Worm (Caenorhabditis elegans) whole organism, mixed stage, embryonic: ENCODE measurements around the gene C44H4.6.
A peak's percentile ranks its signal among the peaks of the same experiment; 100 is the strongest.

ENCODE experiments used
- M03D4.4 ChIP-seq: sonication (generic microtip); optimal IDR thresholded peaks from 2 replicates; lab custom pipeline; 2017; ENCODE audit warnings: mild to moderate bottlenecking, missing genetic modification characterization, missing compliant biosample characterization
- blmp-1 ChIP-seq: fragments of 150-350 bp; optimal IDR thresholded peaks from 2 replicates; lab custom pipeline; 2014; ENCODE audit warnings: missing biosample characterization, missing genetic modification characterization
- ceh-39 ChIP-seq: fragments of 150-350 bp; optimal IDR thresholded peaks from 2 replicates; lab custom pipeline; 2014; ENCODE audit warnings: missing biosample characterization, missing genetic modification characterization
- ceh-43 ChIP-seq: fragments of 200-800 bp; sonication (Bioruptor generic); optimal IDR thresholded peaks from 2 replicates; lab custom pipeline; 2018; ENCODE audit warnings: mild to moderate bottlenecking, missing genetic modification characterization, moderate library complexity, missing compliant biosample characterization
- ceh-83 ChIP-seq: fragments of 200-800 bp; sonication (Bioruptor generic); optimal IDR thresholded peaks from 2 replicates; lab custom pipeline; 2018; ENCODE audit warnings: mild to moderate bottlenecking, missing genetic modification characterization, missing compliant biosample characterization
- ces-1 ChIP-seq: fragments of 150-350 bp; optimal IDR thresholded peaks from 2 replicates; lab custom pipeline; 2014; ENCODE audit warnings: missing biosample characterization, missing genetic modification reagents, missing genetic modification characterization
- cnd-1 ChIP-seq: fragments of 200-800 bp; sonication (Bioruptor generic); optimal IDR thresholded peaks from 2 replicates; lab custom pipeline; 2018; ENCODE audit warnings: mild to moderate bottlenecking, missing genetic modification characterization, missing compliant biosample characterization
- drap-1 ChIP-seq: fragments of 200-800 bp; sonication (Bioruptor generic); optimal IDR thresholded peaks from 3 replicates; lab custom pipeline; 2018; ENCODE audit warnings: mild to moderate bottlenecking, missing genetic modification characterization, missing compliant biosample characterization
- elt-1 ChIP-seq: sonication (generic microtip); optimal IDR thresholded peaks from 2 replicates; lab custom pipeline; 2017; ENCODE audit warnings: missing genetic modification characterization, mild to moderate bottlenecking, missing compliant biosample characterization, antibody characterized with exemption, moderate library complexity, borderline replicate concordance; ENCODE audit not compliant: insufficient read depth
- flh-1 ChIP-seq: fragments of 200-800 bp; sonication (Bioruptor generic); optimal IDR thresholded peaks from 2 replicates; lab custom pipeline; 2018; ENCODE audit warnings: mild to moderate bottlenecking, missing genetic modification characterization, moderate library complexity, missing compliant biosample characterization
- ham-2 ChIP-seq: fragments of 200-800 bp; sonication (Bioruptor generic); optimal IDR thresholded peaks from 2 replicates; lab custom pipeline; 2018; ENCODE audit warnings: mild to moderate bottlenecking, missing genetic modification characterization, missing compliant biosample characterization
- hlh-1 ChIP-seq: fragments of 150-350 bp; optimal IDR thresholded peaks from 2 replicates; lab custom pipeline; 2014; ENCODE audit warnings: missing biosample characterization, missing genetic modification reagents, missing genetic modification characterization
- lin-13 ChIP-seq: fragments of 150-350 bp; optimal IDR thresholded peaks from 2 replicates; lab custom pipeline; 2014; ENCODE audit warnings: missing biosample characterization, missing genetic modification characterization
- lin-32 ChIP-seq: fragments of 200-800 bp; sonication (Bioruptor generic); optimal IDR thresholded peaks from 2 replicates; lab custom pipeline; 2018; ENCODE audit warnings: mild to moderate bottlenecking, missing genetic modification characterization, missing compliant biosample characterization
- lsy-2 ChIP-seq: fragments of 150-350 bp; optimal IDR thresholded peaks from 2 replicates; lab custom pipeline; 2014; ENCODE audit warnings: missing biosample characterization, missing genetic modification characterization
- mep-1 ChIP-seq: fragments of 150-350 bp; optimal IDR thresholded peaks from 2 replicates; lab custom pipeline; 2017; ENCODE audit warnings: missing biosample characterization, missing genetic modification reagents, missing genetic modification characterization, inconsistent platforms
- mls-2 ChIP-seq: sonication (generic microtip); optimal IDR thresholded peaks from 2 replicates; lab custom pipeline; 2016; ENCODE audit warnings: mild to moderate bottlenecking, missing genetic modification characterization, moderate library complexity, missing compliant biosample characterization
- nhr-12 ChIP-seq: fragments of 150-350 bp; optimal IDR thresholded peaks from 2 replicates; lab custom pipeline; 2014; ENCODE audit warnings: missing biosample characterization, missing genetic modification characterization
- nhr-2 ChIP-seq: fragments of 150-350 bp; optimal IDR thresholded peaks from 2 replicates; lab custom pipeline; 2014; ENCODE audit warnings: missing biosample characterization, missing genetic modification characterization
- nhr-237 ChIP-seq: fragments of 150-350 bp; optimal IDR thresholded peaks from 2 replicates; lab custom pipeline; 2014; ENCODE audit warnings: missing biosample characterization, missing genetic modification characterization
- nhr-28 ChIP-seq: fragments of 150-350 bp; optimal IDR thresholded peaks from 2 replicates; lab custom pipeline; 2014; ENCODE audit warnings: missing biosample characterization, missing genetic modification characterization
- pha-4 ChIP-seq: fragments of 150-350 bp; optimal IDR thresholded peaks from 2 replicates; lab custom pipeline; 2018; ENCODE audit warnings: missing biosample characterization, missing genetic modification reagents, missing genetic modification characterization
- sem-2 ChIP-seq: fragments of 200-800 bp; sonication (Bioruptor generic); optimal IDR thresholded peaks from 2 replicates; lab custom pipeline; 2018; ENCODE audit warnings: mild to moderate bottlenecking, missing genetic modification characterization, missing compliant biosample characterization
- sptf-1 ChIP-seq: sonication (generic microtip); optimal IDR thresholded peaks from 2 replicates; lab custom pipeline; 2017; ENCODE audit warnings: mild to moderate bottlenecking, missing genetic modification characterization, moderate library complexity, missing compliant biosample characterization
- tbx-8 ChIP-seq: fragments of 200-800 bp; sonication (Bioruptor generic); optimal IDR thresholded peaks from 2 replicates; lab custom pipeline; 2018; ENCODE audit warnings: mild to moderate bottlenecking, missing genetic modification characterization, moderate library complexity, missing compliant biosample characterization
- unc-120 ChIP-seq: sonication (generic microtip); optimal IDR thresholded peaks from 2 replicates; lab custom pipeline; 2017; ENCODE audit warnings: missing genetic modification characterization, missing compliant biosample characterization; ENCODE audit not compliant: poor library complexity, severe bottlenecking
- unc-39 ChIP-seq: fragments of 150-350 bp; optimal IDR thresholded peaks from 2 replicates; lab custom pipeline; 2014; ENCODE audit warnings: missing biosample characterization, missing genetic modification characterization
- unc-62 ChIP-seq: fragments of 150-350 bp; optimal IDR thresholded peaks from 2 replicates; lab custom pipeline; 2014; ENCODE audit warnings: missing biosample characterization, missing genetic modification reagents, missing genetic modification characterization
- zip-8 ChIP-seq: fragments of 150-350 bp; optimal IDR thresholded peaks from 2 replicates; lab custom pipeline; 2014; ENCODE audit warnings: missing biosample characterization, missing genetic modification characterization
- ztf-11 ChIP-seq: fragments of 150-350 bp; optimal IDR thresholded peaks from 2 replicates; lab custom pipeline; 2014; ENCODE audit warnings: missing biosample characterization, missing genetic modification characterization

The C44H4.6 gene

DNA sequence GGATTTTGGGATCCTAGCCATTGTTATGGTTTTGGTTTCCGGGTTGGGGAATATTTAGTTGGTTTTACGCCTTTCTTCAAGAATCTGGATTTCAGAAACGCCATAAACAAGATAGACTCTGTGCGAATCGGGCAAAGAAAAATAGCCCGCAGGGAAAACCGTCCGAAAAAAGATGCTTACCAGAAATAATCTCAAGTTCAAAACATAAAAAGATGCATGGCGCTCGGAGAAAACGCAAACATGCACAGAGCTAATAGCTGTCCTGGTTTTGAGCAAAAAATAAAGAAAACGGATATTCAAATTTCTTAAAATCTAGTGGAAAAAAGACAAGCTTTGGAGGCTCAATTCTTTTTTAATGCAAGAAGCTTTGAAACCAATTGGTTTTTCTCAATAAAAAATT lies at the start of gene C44H4.6:
TSS of gene C44H4.6 (minus strand) at position 101 of the 400 bp plus-strand sequence.
- TF ChIP-seq unc-62 (GFP tag; lab: Kevin White, UChicago) (no peak), lsy-2 (tag; lab: Kevin White, UChicago) (no peak), ceh-39 (tag; lab: Kevin White, UChicago) (no peak), nhr-2 (tag; lab: Kevin White, UChicago) (no peak), M03D4.4 (tag; lab: Kevin White, UChicago) (no peak), sem-2 (no peak), nhr-237 (tag; lab: Kevin White, UChicago) (no peak), nhr-12 (tag; lab: Kevin White, UChicago) (no peak), mep-1 (tag; lab: Kevin White, UChicago) (no peak)

ce11 chrX:14645392-14645791 lies 46.2 kb upstream of the C44H4.6 start, which contains the start of gene F54E4.4:
Gene F54E4.4 (minus strand): TSS chrX:14645492.
- TF ChIP-seq ces-1 (no peak), elt-1 (no peak), blmp-1 (tag; lab: Kevin White, UChicago) (no peak), zip-8 (tag; lab: Kevin White, UChicago) (no peak), flh-1 (GFP tag; lab: Kevin White, UChicago) (no peak), ceh-83 (no peak), pha-4 (tag; lab: Kevin White, UChicago) (no peak), nhr-28 (no peak), tbx-8 (GFP tag; lab: Kevin White, UChicago) (no peak), nhr-2 (tag; lab: Kevin White, UChicago) (no peak), lin-13 (tag; lab: Kevin White, UChicago) (no peak), sem-2 (no peak), ham-2 (no peak), lin-32 (GFP tag; lab: Kevin White, UChicago) (no peak), cnd-1 (tag; lab: Kevin White, UChicago) (no peak), M03D4.4 (tag; lab: Kevin White, UChicago) (no peak)

- TF ChIP-seq ceh-83 (no peak), ces-1 (peak; percentile 69), ceh-39 (tag; lab: Kevin White, UChicago) (no peak), sem-2 (no peak), unc-120 (tag; lab: Kevin White, UChicago) (peak; percentile 39), mep-1 (tag; lab: Kevin White, UChicago) (no peak), mls-2 (tag; lab: Kevin White, UChicago) (peak; percentile 22), blmp-1 (tag; lab: Kevin White, UChicago) (no peak), unc-39 (tag; lab: Kevin White, UChicago) (no peak), hlh-1 (tag; lab: Kevin White, UChicago) (no peak), M03D4.4 (tag; lab: Kevin White, UChicago) (no peak), ztf-11 (tag; lab: Kevin White, UChicago) (no peak), sptf-1 (tag; lab: Kevin White, UChicago) (no peak)
Measured at ce11 chrX:14639941-14640340, 40.8 kb upstream of the C44H4.6 start.

DNA sequence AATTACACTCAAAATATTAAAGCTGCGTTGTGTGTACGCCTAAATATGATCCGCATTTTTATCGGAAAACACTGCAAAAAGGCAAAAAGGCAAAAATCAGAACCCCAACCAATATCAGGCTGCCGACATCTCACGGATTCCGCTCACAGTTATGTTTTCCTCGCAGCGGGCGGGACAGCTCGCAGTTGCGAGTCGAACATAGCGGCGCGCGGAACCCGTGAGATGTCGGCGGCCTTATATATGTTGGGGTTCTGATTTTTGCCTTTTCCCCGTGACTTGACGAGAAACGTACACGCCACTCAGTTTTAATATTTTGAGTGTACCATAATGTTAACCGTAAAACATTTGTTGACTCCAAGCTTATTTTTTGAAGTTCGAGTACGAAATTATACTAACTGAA lies 38.3 kb upstream of the C44H4.6 start:
- TF ChIP-seq ztf-11 (tag; lab: Kevin White, UChicago) (no peak), unc-62 (GFP tag; lab: Kevin White, UChicago) (no peak), M03D4.4 (tag; lab: Kevin White, UChicago) (no peak), sem-2 (no peak), nhr-28 (no peak), tbx-8 (GFP tag; lab: Kevin White, UChicago) (no peak)
- TF ChIP-seq, all 35 proteins: peak for 0

ce11 chrX:14636712-14637111 lies 37.6 kb upstream of the C44H4.6 start:
- peak; percentile 11 for TF ChIP-seq ham-2
- peak; percentile 97 for TF ChIP-seq ces-1
- TF ChIP-seq ceh-43: peak; percentile 13
- TF ChIP-seq M03D4.4 (tag; lab: Kevin White, UChicago): peak; percentile 20
- peak; percentile 9 for TF ChIP-seq ceh-83
- TF ChIP-seq sptf-1 (tag; lab: Kevin White, UChicago): peak; percentile 87
- no peak for TF ChIP-seq nhr-12 (tag; lab: Kevin White, UChicago)
- TF ChIP-seq hlh-1 (tag; lab: Kevin White, UChicago): peak; percentile 19
- TF ChIP-seq cnd-1 (tag; lab: Kevin White, UChicago): peak; percentile 74
- TF ChIP-seq mls-2 (tag; lab: Kevin White, UChicago): peak; percentile 57
- peak; percentile 62 for TF ChIP-seq unc-62 (GFP tag; lab: Kevin White, UChicago)
- peak; percentile 43 for TF ChIP-seq drap-1 (GFP tag; lab: Kevin White, UChicago)
- no peak for TF ChIP-seq elt-1
- no peak for TF ChIP-seq ztf-11 (tag; lab: Kevin White, UChicago)
